Worm (Caenorhabditis elegans) whole organism, early embryonic: ENCODE measurements around the gene acd-4.

Experiments
- B0310.2 ChIP-seq: sonication (generic microtip); optimal IDR thresholded peaks from 2 replicates; lab custom pipeline; 2016; ENCODE audit warnings: mild to moderate bottlenecking, missing genetic modification characterization, missing compliant biosample characterization
- F13C5.2 ChIP-seq: sonication (generic microtip); optimal IDR thresholded peaks from 2 replicates; lab custom pipeline; 2017; ENCODE audit warnings: mild to moderate bottlenecking, missing genetic modification characterization, inconsistent platforms, missing compliant biosample characterization
- aly-1 ChIP-seq: sonication (generic microtip); optimal IDR thresholded peaks from 2 replicates; lab custom pipeline; 2016; ENCODE audit warnings: missing genetic modification characterization, missing compliant biosample characterization
- ama-1 ChIP-seq: fragments of 150-350 bp; optimal IDR thresholded peaks from 2 replicates; lab custom pipeline; 2014
- ceh-13 ChIP-seq: fragments of 200-800 bp; sonication (Bioruptor generic); optimal IDR thresholded peaks from 2 replicates; lab custom pipeline; 2018; ENCODE audit warnings: mild to moderate bottlenecking, missing genetic modification characterization, missing compliant biosample characterization
- ceh-36 ChIP-seq: sonication (generic microtip); optimal IDR thresholded peaks from 2 replicates; lab custom pipeline; 2016; ENCODE audit warnings: missing genetic modification characterization, inconsistent platforms, missing compliant biosample characterization
- ets-7 ChIP-seq: sonication (generic microtip); optimal IDR thresholded peaks from 2 replicates; lab custom pipeline; 2016; ENCODE audit warnings: missing genotype, missing genetic modification characterization, missing compliant biosample characterization
- flt-1 ChIP-seq: fragments of 200-800 bp; sonication (Bioruptor generic); IDR thresholded peaks from 2 replicates; pipeline ENCODE4 v1.3.6; 2022; ENCODE audit warnings: missing genetic modification characterization, missing compliant biosample characterization
- hmbx-1 ChIP-seq: sonication (generic microtip); optimal IDR thresholded peaks from 2 replicates; lab custom pipeline; 2016; ENCODE audit warnings: mild to moderate bottlenecking, missing genetic modification characterization, missing compliant biosample characterization
- hmg-4 ChIP-seq: fragments of 200-800 bp; sonication (Bioruptor generic); optimal IDR thresholded peaks from 2 replicates; lab custom pipeline; 2018; ENCODE audit warnings: mild to moderate bottlenecking, missing genetic modification characterization, missing compliant biosample characterization
- hnd-1 ChIP-seq: sonication (generic microtip); optimal IDR thresholded peaks from 2 replicates; lab custom pipeline; 2016; ENCODE audit warnings: missing genetic modification characterization, missing compliant biosample characterization
- pes-1 ChIP-seq: fragments of 200-800 bp; sonication (Bioruptor generic); IDR thresholded peaks from 2 replicates; pipeline ENCODE4 v1.3.6; 2022; ENCODE audit warnings: missing genetic modification reagents, missing genetic modification characterization, missing compliant biosample characterization
- scrt-1 ChIP-seq: fragments of 200-800 bp; sonication (Bioruptor generic); IDR thresholded peaks from 2 replicates; pipeline ENCODE4 v1.3.6; 2022; ENCODE audit warnings: missing genetic modification characterization, missing compliant biosample characterization
- sea-1 ChIP-seq: fragments of 200-800 bp; sonication (Bioruptor generic); conservative IDR thresholded peaks from 2 replicates; pipeline ENCODE4 v1.3.6; 2022; ENCODE audit warnings: missing genetic modification characterization, missing compliant biosample characterization
- tbx-11 ChIP-seq: fragments of 200-800 bp; sonication (Bioruptor generic); IDR thresholded peaks from 2 replicates; pipeline ENCODE4 v1.3.6; 2022; ENCODE audit warnings: missing genetic modification characterization, missing compliant biosample characterization
- tbx-37 ChIP-seq: fragments of 200-800 bp; sonication (Bioruptor generic); conservative IDR thresholded peaks from 2 replicates; pipeline ENCODE4 v1.3.6; 2022; ENCODE audit warnings: missing genetic modification reagents, missing genetic modification characterization, missing compliant biosample characterization
- tra-4 ChIP-seq: sonication (generic microtip); optimal IDR thresholded peaks from 2 replicates; lab custom pipeline; 2017; ENCODE audit warnings: missing genetic modification characterization, missing compliant biosample characterization

The acd-4 gene

ce11 chrV:8618738-8619137 lies 19.3 kb upstream of the acd-4 start, which contains the start of gene grd-5:
Gene grd-5 (plus strand): TSS chrV:8619032.
- no peak for TF ChIP-seq aly-1 (tag; lab: Kevin White, UChicago)

ce11 chrV:8621213-8621612 lies 16.8 kb upstream of the acd-4 start, which contains the start of gene idpc-2:
Gene idpc-2 (minus strand): TSS chrV:8621313.
- TF ChIP-seq tra-4 (tag; lab: Kevin White, UChicago) (no peak), pes-1 (GFP tag; lab: Robert Waterston, UW) (no peak), ama-1 (lab: Kevin White, UChicago) (no peak), F13C5.2 (tag; lab: Kevin White, UChicago) (no peak), sea-1 (no peak), flt-1 (GFP tag; lab: Robert Waterston, UW) (no peak), hmbx-1 (tag; lab: Kevin White, UChicago) (no peak)

- TF ChIP-seq ceh-13 (GFP tag; lab: Kevin White, UChicago) (no peak), ceh-36 (tag; lab: Kevin White, UChicago) (no peak), ama-1 (lab: Kevin White, UChicago) (no peak), aly-1 (tag; lab: Kevin White, UChicago) (no peak), pes-1 (GFP tag; lab: Robert Waterston, UW) (no peak), hnd-1 (tag; lab: Kevin White, UChicago) (no peak), flt-1 (GFP tag; lab: Robert Waterston, UW) (no peak), hmg-4 (GFP tag; lab: Kevin White, UChicago) (no peak), B0310.2 (tag; lab: Kevin White, UChicago) (no peak), tbx-11 (GFP tag; lab: Robert Waterston, UW) (no peak), ets-7 (no peak), F13C5.2 (tag; lab: Kevin White, UChicago) (no peak), sea-1 (no peak), tra-4 (tag; lab: Kevin White, UChicago) (no peak)
Observed at ce11 chrV:8622314-8622713, 15.7 kb upstream of the acd-4 start, which contains the start of gene F41E6.1. Gene F41E6.1 (plus strand): TSS chrV:8622614.

- TF ChIP-seq ceh-13 (GFP tag; lab: Kevin White, UChicago) (no peak), pes-1 (GFP tag; lab: Robert Waterston, UW) (no peak), F13C5.2 (tag; lab: Kevin White, UChicago) (no peak), flt-1 (GFP tag; lab: Robert Waterston, UW) (no peak), sea-1 (no peak), aly-1 (tag; lab: Kevin White, UChicago) (no peak), scrt-1 (GFP tag; lab: Robert Waterston, UW) (no peak), tbx-11 (GFP tag; lab: Robert Waterston, UW) (no peak), ceh-36 (tag; lab: Kevin White, UChicago) (no peak)
Observed at ce11 chrV:8623754-8624153, 14.3 kb upstream of the acd-4 start, which contains the start of gene F41E6.17. Gene F41E6.17 (plus strand): TSS chrV:8624101.

- TF ChIP-seq hmbx-1 (tag; lab: Kevin White, UChicago) (no peak), ets-7 (no peak), tbx-37 (GFP tag; lab: Robert Waterston, UW) (no peak), tbx-11 (GFP tag; lab: Robert Waterston, UW) (no peak), hnd-1 (tag; lab: Kevin White, UChicago) (no peak), hmg-4 (GFP tag; lab: Kevin White, UChicago) (no peak), B0310.2 (tag; lab: Kevin White, UChicago) (no peak), F13C5.2 (tag; lab: Kevin White, UChicago) (no peak), sea-1 (no peak), ama-1 (lab: Kevin White, UChicago) (no peak), tra-4 (tag; lab: Kevin White, UChicago) (no peak)
Observed at ce11 chrV:8626406-8626805, 11.6 kb upstream of the acd-4 start.

- TF ChIP-seq sea-1 (no peak), B0310.2 (tag; lab: Kevin White, UChicago) (no peak), ama-1 (lab: Kevin White, UChicago) (no peak), hmg-4 (GFP tag; lab: Kevin White, UChicago) (no peak), ets-7 (no peak), flt-1 (GFP tag; lab: Robert Waterston, UW) (no peak), aly-1 (tag; lab: Kevin White, UChicago) (no peak), hnd-1 (tag; lab: Kevin White, UChicago) (no peak), ceh-36 (tag; lab: Kevin White, UChicago) (no peak), ceh-13 (GFP tag; lab: Kevin White, UChicago) (no peak), tbx-11 (GFP tag; lab: Robert Waterston, UW) (no peak), pes-1 (GFP tag; lab: Robert Waterston, UW) (no peak), scrt-1 (GFP tag; lab: Robert Waterston, UW) (no peak), tbx-37 (GFP tag; lab: Robert Waterston, UW) (no peak), F13C5.2 (tag; lab: Kevin White, UChicago) (no peak), tra-4 (tag; lab: Kevin White, UChicago) (no peak), hmbx-1 (tag; lab: Kevin White, UChicago) (no peak)
Observed at ce11 chrV:8627580-8627979, 10.4 kb upstream of the acd-4 start.

- TF ChIP-seq hmbx-1 (tag; lab: Kevin White, UChicago), result no peak
- TF ChIP-seq sea-1, result no peak
- no peak for TF ChIP-seq ceh-13 (GFP tag; lab: Kevin White, UChicago)
- TF ChIP-seq F13C5.2 (tag; lab: Kevin White, UChicago), result no peak
- no peak for TF ChIP-seq tbx-11 (GFP tag; lab: Robert Waterston, UW)
- no peak for TF ChIP-seq hnd-1 (tag; lab: Kevin White, UChicago)
- TF ChIP-seq tbx-37 (GFP tag; lab: Robert Waterston, UW), result no peak
- no peak for TF ChIP-seq tra-4 (tag; lab: Kevin White, UChicago)
- TF ChIP-seq pes-1 (GFP tag; lab: Robert Waterston, UW), result no peak
- no peak for TF ChIP-seq flt-1 (GFP tag; lab: Robert Waterston, UW)
- no peak for TF ChIP-seq ets-7
- TF ChIP-seq ceh-36 (tag; lab: Kevin White, UChicago), result no peak
Observed at ce11 chrV:8629029-8629428, 9.0 kb upstream of the acd-4 start, which contains the start of gene F41E6.12. Gene F41E6.12 (minus strand): TSS chrV:8629129.
